Worm (Caenorhabditis elegans): Measurements from ENCODE around the gene F49H12.4.

Gene F49H12.4

DNA sequence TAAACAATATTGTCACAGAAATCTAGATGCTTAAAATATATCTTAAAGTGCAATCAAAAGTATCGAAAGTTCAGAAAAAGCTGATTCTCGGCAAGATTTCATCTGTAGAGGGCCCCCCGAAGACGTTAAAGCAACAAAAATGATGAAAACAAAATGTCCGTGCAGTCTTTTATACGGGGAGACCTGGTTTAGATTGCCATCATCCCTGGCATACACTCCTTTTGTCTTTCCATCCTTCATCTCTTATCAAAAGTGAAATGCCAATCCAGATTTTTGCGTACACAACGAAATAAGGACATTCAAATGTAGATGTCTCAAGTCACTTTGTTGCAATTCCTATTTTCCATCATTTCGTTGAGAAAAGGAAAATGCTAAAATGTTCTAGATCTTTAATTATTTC is 34.5 kb downstream of the F49H12.4 start:
- TF ChIP-seq eor-1 (tag; optimal IDR thresholded peaks at IDR 0.05) (no peak), nhr-43 (tag; optimal IDR thresholded peaks at IDR 0.05; ENCODE audit: poor library complexity, severe bottlenecking) (no peak), ztf-11 (tag; optimal IDR thresholded peaks at IDR 0.05) (no peak), pha-4 (tag; optimal IDR thresholded peaks at IDR 0.05) (no peak), ztf-4 (tag; optimal IDR thresholded peaks at IDR 0.05) (no peak)

DNA sequence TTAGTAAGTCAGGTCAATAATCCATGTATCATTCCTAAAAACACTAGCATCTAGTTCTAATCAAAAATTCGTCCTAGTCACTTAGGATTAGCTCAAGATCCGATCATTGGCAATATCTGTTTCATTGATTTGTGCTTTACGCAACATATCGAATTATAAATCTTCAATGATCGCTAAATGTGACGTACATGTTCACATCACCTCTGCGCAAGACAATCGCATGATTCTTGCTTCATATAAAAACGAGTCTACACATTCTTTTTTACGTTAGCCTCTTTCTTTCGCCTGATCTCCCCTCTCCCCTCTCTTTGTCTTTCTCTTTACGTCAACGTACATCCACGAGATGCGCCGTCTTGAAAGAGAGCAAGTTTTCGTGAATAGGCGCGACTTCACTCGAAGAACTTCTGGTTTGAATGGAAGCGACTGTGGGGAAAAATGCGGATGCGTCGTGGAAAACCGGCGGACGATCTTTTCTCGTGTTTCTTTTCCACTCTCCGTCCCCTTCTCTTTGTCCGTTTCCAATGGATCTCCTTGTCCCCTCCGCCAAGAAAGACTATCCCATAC is 36.8 kb downstream of the F49H12.4 start:
- TF ChIP-seq lin-15B (tag; optimal IDR thresholded peaks at IDR 0.05) (no peak), elt-3 (tag; optimal IDR thresholded peaks at IDR 0.05) (peak in 1 of 3 experiments; percentile 11), mml-1 (tag; optimal IDR thresholded peaks at IDR 0.05) (no peak), ZK546.5 (tag; optimal IDR thresholded peaks at IDR 0.05) (no peak), nhr-237 (tag; optimal IDR thresholded peaks at IDR 0.05) (no peak), ama-1 (optimal IDR thresholded peaks at IDR 0.05) (peak; percentile 5), nhr-11 (tag; optimal IDR thresholded peaks at IDR 0.05) (no peak), nhr-23 (tag; optimal IDR thresholded peaks at IDR 0.05) (peak; percentile 51), nfya-1 (tag; optimal IDR thresholded peaks at IDR 0.05; ENCODE audit: insufficient read depth) (no peak), nhr-25 (tag; optimal IDR thresholded peaks at IDR 0.05) (peak; percentile 66), nhr-43 (tag; optimal IDR thresholded peaks at IDR 0.05; ENCODE audit: poor library complexity, severe bottlenecking) (peak; percentile 42)

- no peak for TF ChIP-seq mml-1 (tag; optimal IDR thresholded peaks at IDR 0.05)
These were observed 38.5 kb downstream of the F49H12.4 start, which contains the start of gene swip-10 for ce11 chrX:2118162-2118561. Gene swip-10 (minus strand): TSS chrX:2118262.

- no peak for TF ChIP-seq fos-1 (tag; optimal IDR thresholded peaks at IDR 0.05)
- TF ChIP-seq hmg-11 (tag; optimal IDR thresholded peaks at IDR 0.05): no peak
- no peak for TF ChIP-seq eor-1 (tag; optimal IDR thresholded peaks at IDR 0.05)
- TF ChIP-seq egl-5 (tag; optimal IDR thresholded peaks at IDR 0.05): no peak
- TF ChIP-seq fkh-10 (GFP tag; optimal IDR thresholded peaks at IDR 0.05): no peak
- TF ChIP-seq ceh-16 (tag; optimal IDR thresholded peaks at IDR 0.05): no peak
- TF ChIP-seq tbx-2 (tag; optimal IDR thresholded peaks at IDR 0.05): no peak
- no peak for TF ChIP-seq lin-15B (tag; optimal IDR thresholded peaks at IDR 0.05)
- no peak for TF ChIP-seq nhr-23 (tag; optimal IDR thresholded peaks at IDR 0.05)
- TF ChIP-seq R02D3.7 (tag; optimal IDR thresholded peaks at IDR 0.05): no peak
- no peak for TF ChIP-seq nhr-76 (tag; optimal IDR thresholded peaks at IDR 0.05)
These were observed 41.3 kb downstream of the F49H12.4 start, which contains the start of gene gpa-5 for ce11 chrX:2120961-2121360. Gene gpa-5 (minus strand): TSS chrX:2121061.

ce11 chrX:2130141-2130540 is 50.5 kb downstream of the F49H12.4 start, which contains the start of gene F53B1.8:
Gene F53B1.8 (minus strand): TSS chrX:2130241.
- TF ChIP-seq ztf-4 (tag; optimal IDR thresholded peaks at IDR 0.05) (no peak), R02D3.7 (tag; optimal IDR thresholded peaks at IDR 0.05) (no peak), ceh-16 (tag; optimal IDR thresholded peaks at IDR 0.05) (no peak), skn-1 (tag; optimal IDR thresholded peaks at IDR 0.05) (no peak), nhr-28 (tag; optimal IDR thresholded peaks at IDR 0.05) (no peak), ceh-82 (tag; optimal IDR thresholded peaks at IDR 0.05) (no peak), ceh-9 (tag; optimal IDR thresholded peaks at IDR 0.05) (no peak), mdl-1 (tag; optimal IDR thresholded peaks at IDR 0.05) (no peak), egl-27 (tag; optimal IDR thresholded peaks at IDR 0.05) (no peak), egl-5 (tag; optimal IDR thresholded peaks at IDR 0.05) (no peak)

Measured in whole organism, L3 larva.